Worm (Caenorhabditis elegans) whole organism, late embryonic: ENCODE measurements around the gene srm-1.
"Not testable (repeated sequence)": the region's sequence is repeated elsewhere in the genome, so short reads cannot be mapped to it uniquely, and the experiment has no call there.

Experiments
- C08G9.2 ChIP-seq: sonication (generic microtip); optimal IDR thresholded peaks from 2 replicates; lab custom pipeline; 2016; ENCODE audit warnings: mild to moderate bottlenecking, missing genetic modification characterization, moderate library complexity, missing compliant biosample characterization
- F13H6.1 ChIP-seq: sonication (generic microtip); optimal IDR thresholded peaks from 2 replicates; lab custom pipeline; 2016; ENCODE audit warnings: missing genetic modification characterization, missing compliant biosample characterization
- K09A11.1 ChIP-seq: sonication (generic microtip); optimal IDR thresholded peaks from 2 replicates; lab custom pipeline; 2017; ENCODE audit warnings: antibody characterized with exemption, mild to moderate bottlenecking, missing genetic modification characterization, missing compliant biosample characterization; ENCODE audit not compliant: insufficient read depth
- T23F11.4 ChIP-seq: fragments of 200-800 bp; sonication (Bioruptor generic); optimal IDR thresholded peaks from 2 replicates; lab custom pipeline; 2018; ENCODE audit warnings: mild to moderate bottlenecking, missing genetic modification characterization, missing compliant biosample characterization
- Y22D7AL.16 ChIP-seq: sonication (generic microtip); optimal IDR thresholded peaks from 2 replicates; lab custom pipeline; 2016; ENCODE audit warnings: missing genetic modification characterization, missing compliant biosample characterization
- ahr-1 ChIP-seq: sonication (generic microtip); optimal IDR thresholded peaks from 2 replicates; lab custom pipeline; 2016; ENCODE audit warnings: missing genetic modification characterization, missing compliant biosample characterization
- ama-1 ChIP-seq: fragments of 150-350 bp; optimal IDR thresholded peaks from 2 replicates; lab custom pipeline; 2014
- ceh-14 ChIP-seq: sonication (generic microtip); optimal IDR thresholded peaks from 2 replicates; lab custom pipeline; 2016; ENCODE audit warnings: missing genotype, missing genetic modification characterization, missing compliant biosample characterization
- ceh-19 ChIP-seq: fragments of 200-800 bp; sonication (Bioruptor generic); optimal IDR thresholded peaks from 2 replicates; lab custom pipeline; 2018; ENCODE audit warnings: mild to moderate bottlenecking, missing genetic modification characterization, missing compliant biosample characterization
- ceh-2 ChIP-seq: sonication (generic microtip); optimal IDR thresholded peaks from 2 replicates; lab custom pipeline; 2016; ENCODE audit warnings: missing genotype, missing genetic modification characterization, missing compliant biosample characterization
- ceh-30 ChIP-seq: fragments of 150-350 bp; optimal IDR thresholded peaks from 2 replicates; lab custom pipeline; 2014; ENCODE audit warnings: missing biosample characterization, missing genetic modification characterization
- ceh-31 ChIP-seq: sonication (generic microtip); optimal IDR thresholded peaks from 2 replicates; lab custom pipeline; 2016; ENCODE audit warnings: missing genetic modification characterization, missing compliant biosample characterization
- ceh-48 ChIP-seq: sonication (generic microtip); optimal IDR thresholded peaks from 2 replicates; lab custom pipeline; 2016; ENCODE audit warnings: missing genetic modification characterization, inconsistent platforms, missing compliant biosample characterization
- ceh-6 ChIP-seq: fragments of 200-800 bp; sonication (Bioruptor generic); optimal IDR thresholded peaks from 2 replicates; lab custom pipeline; 2018; ENCODE audit warnings: mild to moderate bottlenecking, missing genetic modification characterization, missing compliant biosample characterization
- che-1 ChIP-seq: sonication (generic microtip); optimal IDR thresholded peaks from 2 replicates; lab custom pipeline; 2016; ENCODE audit warnings: mild to moderate bottlenecking, missing genetic modification characterization, missing compliant biosample characterization
- dve-1 ChIP-seq: sonication (generic microtip); optimal IDR thresholded peaks from 2 replicates; lab custom pipeline; 2017; ENCODE audit warnings: antibody characterized with exemption, mild to moderate bottlenecking, missing genetic modification characterization, missing compliant biosample characterization
- elt-4 ChIP-seq: sonication (generic microtip); optimal IDR thresholded peaks from 2 replicates; lab custom pipeline; 2016; ENCODE audit warnings: missing genetic modification characterization, missing compliant biosample characterization
- ets-4 ChIP-seq: sonication (generic microtip); optimal IDR thresholded peaks from 2 replicates; lab custom pipeline; 2016; ENCODE audit warnings: missing genetic modification characterization, missing compliant biosample characterization
- fax-1 ChIP-seq: sonication (generic microtip); optimal IDR thresholded peaks from 2 replicates; lab custom pipeline; 2016; ENCODE audit warnings: missing genotype, missing genetic modification characterization, missing compliant biosample characterization
- fkh-6 ChIP-seq: sonication (generic microtip); optimal IDR thresholded peaks from 2 replicates; lab custom pipeline; 2016; ENCODE audit warnings: missing genetic modification characterization, missing compliant biosample characterization
- gmeb-2 ChIP-seq: sonication (generic microtip); optimal IDR thresholded peaks from 2 replicates; lab custom pipeline; 2016; ENCODE audit warnings: missing genetic modification characterization, inconsistent platforms, missing compliant biosample characterization
- hlh-13 ChIP-seq: fragments of 200-800 bp; sonication (Bioruptor generic); optimal IDR thresholded peaks from 2 replicates; lab custom pipeline; 2018; ENCODE audit warnings: mild to moderate bottlenecking, missing genetic modification characterization, missing compliant biosample characterization
- hlh-8 ChIP-seq: sonication (generic microtip); optimal IDR thresholded peaks from 2 replicates; lab custom pipeline; 2016; ENCODE audit warnings: missing genotype, missing genetic modification characterization, missing compliant biosample characterization
- lim-6 ChIP-seq: sonication (generic microtip); optimal IDR thresholded peaks from 2 replicates; lab custom pipeline; 2016; ENCODE audit warnings: missing genetic modification characterization, missing compliant biosample characterization
- lin-11 ChIP-seq: fragments of 200-800 bp; sonication (Bioruptor generic); optimal IDR thresholded peaks from 2 replicates; lab custom pipeline; 2018; ENCODE audit warnings: mild to moderate bottlenecking, missing genetic modification characterization, missing compliant biosample characterization
- madf-2 ChIP-seq: sonication (generic microtip); optimal IDR thresholded peaks from 2 replicates; lab custom pipeline; 2017; ENCODE audit warnings: missing genetic modification characterization, missing compliant biosample characterization
- nhr-11 ChIP-seq: fragments of 150-350 bp; optimal IDR thresholded peaks from 2 replicates; lab custom pipeline; 2014; ENCODE audit warnings: missing biosample characterization, missing genetic modification characterization
- ref-2 ChIP-seq: sonication (generic microtip); optimal IDR thresholded peaks from 2 replicates; lab custom pipeline; 2016; ENCODE audit warnings: missing genetic modification characterization, missing compliant biosample characterization
- sdc-2 ChIP-seq: sonication (generic microtip); optimal IDR thresholded peaks from 2 replicates; lab custom pipeline; 2016; ENCODE audit warnings: missing genotype, missing genetic modification characterization, missing compliant biosample characterization
- sox-2 ChIP-seq: fragments of 200-800 bp; sonication (Bioruptor generic); IDR thresholded peaks from 2 replicates; pipeline ENCODE4 v1.3.6; 2022; ENCODE audit warnings: missing genetic modification reagents, missing genetic modification characterization, missing compliant biosample characterization
- tbx-7 ChIP-seq: sonication (generic microtip); optimal IDR thresholded peaks from 2 replicates; lab custom pipeline; 2016; ENCODE audit warnings: missing genotype, missing genetic modification characterization, missing compliant biosample characterization
- unc-3 ChIP-seq, 2 experiments: fragments of 200-800 bp in 1 of 2; sonication (Bioruptor generic) in 1 of 2; sonication (generic microtip) in 1 of 2; conservative IDR thresholded peaks in 1 of 2; optimal IDR thresholded peaks in 1 of 2; 2 replicates each; pipeline versions ENCODE4 v1.3.6 to Lab custom; 2016 to 2022; ENCODE audit warnings: missing compliant biosample characterization in 2 of 2, missing genetic modification characterization in 2 of 2, missing genetic modification reagents in 1 of 2
- unc-55 ChIP-seq: sonication (generic microtip); optimal IDR thresholded peaks from 2 replicates; lab custom pipeline; 2017; ENCODE audit warnings: missing biosample characterization, missing genetic modification reagents, missing genetic modification characterization
- unc-86 ChIP-seq: sonication (generic microtip); optimal IDR thresholded peaks from 2 replicates; lab custom pipeline; 2016; ENCODE audit warnings: missing genetic modification characterization, missing compliant biosample characterization

The srm-1 gene

DNA sequence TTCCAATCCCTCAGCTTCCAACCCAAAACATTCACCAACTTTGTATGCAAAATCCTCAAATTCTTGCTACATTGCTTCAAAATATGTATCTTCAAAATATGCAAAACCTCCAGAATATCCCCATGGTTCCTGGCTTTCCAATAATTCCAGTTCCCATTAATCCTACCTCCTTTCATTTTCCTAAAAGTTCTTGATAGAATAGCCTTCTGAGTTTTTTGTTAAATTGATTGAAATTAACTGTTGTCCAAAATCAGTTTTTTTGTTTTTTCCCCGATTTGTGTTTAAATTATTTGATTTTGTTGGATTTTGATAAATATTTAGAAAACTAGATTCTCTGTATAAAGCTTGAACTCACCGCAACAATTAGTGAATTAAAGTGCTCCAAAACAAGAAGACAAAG lies 7.2 kb upstream of the srm-1 start:
- TF ChIP-seq ceh-2 (tag; lab: Kevin White, UChicago) (no peak), lin-11 (tag; lab: Kevin White, UChicago) (no peak), unc-3 (GFP tag; conservative IDR thresholded peaks at IDR 0.05; lab: Robert Waterston, UW) (no peak), unc-3 (tag; optimal IDR thresholded peaks at IDR 0.05; lab: Kevin White, UChicago) (no peak), tbx-7 (no peak)

DNA sequence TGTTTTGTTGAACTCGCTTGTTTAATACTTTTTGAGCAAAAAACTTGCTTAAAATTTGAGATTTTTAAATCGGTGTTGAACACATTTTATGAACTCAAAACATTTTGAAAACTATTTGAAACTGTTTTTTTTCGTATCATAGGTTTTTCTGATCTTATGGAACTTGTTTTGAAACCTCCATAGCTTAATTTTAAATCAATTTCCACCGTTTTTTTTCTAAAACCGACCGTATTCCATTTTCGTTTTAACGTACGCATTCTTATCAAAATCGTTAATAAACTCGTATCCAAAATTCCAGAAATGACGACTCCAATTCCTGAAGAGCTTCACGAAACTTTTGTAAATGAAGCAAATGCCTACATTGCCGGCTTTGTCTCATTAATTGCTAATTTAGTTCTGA lies 4.0 kb upstream of the srm-1 start, which contains the start of gene srm-2:
Gene srm-2, plus strand, starts transcription at position 301 of the 400 bp plus-strand sequence.
- TF ChIP-seq F13H6.1 (tag; lab: Kevin White, UChicago) (no peak), T23F11.4 (no peak), ceh-14 (tag; lab: Kevin White, UChicago) (no peak), Y22D7AL.16 (no peak), C08G9.2 (tag; lab: Kevin White, UChicago) (no peak), elt-4 (no peak), nhr-11 (no peak), fkh-6 (no peak), madf-2 (tag; lab: Kevin White, UChicago) (no peak), ceh-30 (no peak), che-1 (no peak), sox-2 (GFP tag; lab: Robert Waterston, UW) (no peak), unc-86 (tag; lab: Kevin White, UChicago) (no peak), lim-6 (no peak), ceh-31 (tag; lab: Kevin White, UChicago) (no peak)

DNA sequence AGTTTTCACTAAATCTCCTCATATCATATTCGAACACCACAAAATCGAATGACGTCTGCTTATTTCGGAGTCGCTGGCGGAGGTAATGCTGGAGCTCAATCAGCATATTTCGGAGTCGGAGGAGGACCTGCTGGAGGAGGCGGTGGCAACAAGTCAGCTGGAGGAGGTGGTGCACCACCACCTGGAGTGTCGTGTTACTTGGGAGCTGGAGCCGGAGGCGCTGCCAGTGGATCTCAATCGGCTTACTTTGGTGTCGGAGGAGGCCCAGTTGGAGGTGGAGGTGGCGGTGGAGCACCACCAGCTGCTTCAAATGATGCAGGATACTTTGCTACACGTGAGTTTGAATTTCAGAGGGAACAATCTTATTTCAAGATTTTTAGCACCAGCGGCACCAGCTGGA lies 4.1 kb downstream of the srm-1 start, which contains the start of gene ssq-4:
Gene ssq-4, plus strand, starts transcription at position 19 of the 400 bp plus-strand sequence.
- not testable (repeated sequence) for TF ChIP-seq C08G9.2 (tag; lab: Kevin White, UChicago); ahr-1; ets-4 (tag; lab: Kevin White, UChicago)

DNA sequence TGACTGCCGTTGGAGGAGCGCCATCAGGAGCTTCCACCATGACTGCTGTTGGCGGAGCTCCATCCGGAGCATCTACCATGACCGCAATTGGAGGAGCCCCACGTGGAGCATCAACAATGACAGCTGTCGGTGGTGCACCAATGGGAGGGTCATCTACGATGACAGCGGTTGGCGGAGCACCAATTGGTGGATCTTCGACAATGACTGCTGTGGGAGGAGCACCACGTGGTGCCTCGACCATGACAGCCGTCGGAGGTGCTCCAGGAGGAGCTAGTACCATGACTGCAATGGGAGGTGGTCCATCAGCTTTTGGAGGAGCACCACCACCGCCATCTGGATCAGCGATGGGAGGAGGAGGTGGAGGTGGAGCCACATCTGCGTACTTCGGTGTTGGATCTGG lies 4.7 kb downstream of the srm-1 start, which contains the start of gene T28H11.7:
Gene T28H11.7, minus strand, starts transcription at position 101 of the 400 bp plus-strand sequence.
- not testable (repeated sequence) for TF ChIP-seq gmeb-2 (tag; lab: Kevin White, UChicago); Y22D7AL.16; nhr-11

DNA sequence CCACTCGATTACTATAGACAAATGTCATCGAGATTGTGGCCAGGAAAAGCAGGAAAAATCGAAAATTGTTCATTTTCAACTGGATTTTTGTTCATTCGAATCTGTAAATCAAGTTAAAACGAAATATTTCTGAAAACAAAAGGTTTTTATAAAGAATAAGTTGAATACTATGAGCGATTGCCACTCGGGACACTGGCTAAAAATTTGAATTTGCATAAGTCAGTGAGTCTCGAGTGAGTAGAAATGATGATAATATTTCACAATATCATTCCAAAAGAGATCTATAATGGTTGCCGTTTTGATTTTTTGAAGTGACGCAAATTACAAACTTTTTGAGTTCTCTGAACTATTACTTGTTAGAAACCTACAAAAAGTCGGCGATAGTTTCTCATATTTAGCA lies 8.2 kb downstream of the srm-1 start, which contains the start of gene T28H11.8:
Gene T28H11.8, minus strand, starts transcription at position 101 of the 400 bp plus-strand sequence.
- TF ChIP-seq fax-1 (tag; lab: Kevin White, UChicago): no peak
- no peak for TF ChIP-seq ceh-6
- no peak for TF ChIP-seq ceh-48 (tag; lab: Kevin White, UChicago)
- TF ChIP-seq unc-55 (GFP tag; lab: Kevin White, UChicago): no peak
- TF ChIP-seq C08G9.2 (tag; lab: Kevin White, UChicago): no peak
- TF ChIP-seq hlh-13 (GFP tag; lab: Kevin White, UChicago): no peak
- no peak for TF ChIP-seq hlh-8 (tag; lab: Kevin White, UChicago)
- no peak for TF ChIP-seq unc-3 (GFP tag; conservative IDR thresholded peaks at IDR 0.05; lab: Robert Waterston, UW)
- no peak for TF ChIP-seq unc-3 (tag; optimal IDR thresholded peaks at IDR 0.05; lab: Kevin White, UChicago)
- TF ChIP-seq elt-4: no peak
- no peak for TF ChIP-seq dve-1 (tag; lab: Kevin White, UChicago)
- TF ChIP-seq che-1: no peak
- TF ChIP-seq ceh-19 (GFP tag; lab: Kevin White, UChicago): no peak
- TF ChIP-seq nhr-11: no peak
- no peak for TF ChIP-seq K09A11.1
- TF ChIP-seq ceh-14 (tag; lab: Kevin White, UChicago): no peak
- TF ChIP-seq ama-1 (lab: Kevin White, UChicago): no peak
- TF ChIP-seq sdc-2 (tag; lab: Kevin White, UChicago): no peak
- TF ChIP-seq ref-2: no peak
- no peak for TF ChIP-seq tbx-7
